Fruit fly (Drosophila melanogaster) whole organism: Measurements from ENCODE around the gene CG11693.

Experiments
- CG8478 ChIP-seq: fragments of >200 bp; optimal IDR thresholded peaks from 2 replicates; lab custom pipeline; 2018; ENCODE audit warnings: inconsistent platforms
- Dll ChIP-seq: fragments of >200 bp; optimal IDR thresholded peaks from 2 replicates; lab custom pipeline; 2017
- pan ChIP-seq: fragments of >200 bp; optimal IDR thresholded peaks from 2 replicates; lab custom pipeline; 2017
- psq ChIP-seq: fragments of >200 bp; optimal IDR thresholded peaks from 2 replicates; lab custom pipeline; 2017
- usp ChIP-seq: fragments of >200 bp; optimal IDR thresholded peaks from 2 replicates; lab custom pipeline; 2017; ENCODE audit warnings: missing biosample characterization, missing genetic modification characterization, mixed read lengths

- TF ChIP-seq psq (lab: Kevin White, UChicago) (no peak), Dll (lab: Kevin White, UChicago) (no peak), usp (GFP tag; lab: Kevin White, UChicago) (no peak), CG8478 (lab: Kevin White, UChicago) (no peak), pan (lab: Kevin White, UChicago) (no peak)
These were observed 39.0 kb upstream of the CG11693 start, which contains the start of gene Atg13 for dm6 chr3R:8349449-8350115.
